Fruit fly (Drosophila melanogaster) whole organism, prepupa: ENCODE results near the gene CG13408.

Source experiments
- CG11902 ChIP-seq: fragments of 200-800 bp; sonication (Bioruptor generic); optimal IDR thresholded peaks from 3 replicates; lab custom pipeline; 2016; ENCODE audit warnings: missing biosample characterization, missing genetic modification characterization
- CG15336 ChIP-seq: fragments of 200-800 bp; sonication (Bioruptor generic); IDR thresholded peaks from 2 replicates; pipeline ENCODE4 v1.3.6; 2022; ENCODE audit warnings: missing biosample characterization, missing genetic modification characterization
- CG32006 ChIP-seq: fragments of 200-800 bp; sonication (Bioruptor generic); optimal IDR thresholded peaks from 3 replicates; lab custom pipeline; 2017; ENCODE audit warnings: missing biosample characterization, mild to moderate bottlenecking, missing genetic modification characterization
- CG3919 ChIP-seq: fragments of 200-800 bp; sonication (Bioruptor generic); optimal IDR thresholded peaks from 3 replicates; lab custom pipeline; 2016; ENCODE audit warnings: missing biosample characterization, missing genetic modification characterization
- CG6163 ChIP-seq: fragments of 200-800 bp; sonication (Bioruptor generic); IDR thresholded peaks from 3 replicates; pipeline ENCODE4 v1.3.6; 2022; ENCODE audit warnings: missing biosample characterization, missing genetic modification characterization
- CG6808 ChIP-seq: fragments of 200-800 bp; sonication (Bioruptor generic); optimal IDR thresholded peaks from 3 replicates; lab custom pipeline; 2017; ENCODE audit warnings: missing biosample characterization, missing genetic modification characterization, mild to moderate bottlenecking, moderate library complexity, missing genetic modification reagents
- CG8119 ChIP-seq: fragments of 200-800 bp; sonication (Bioruptor generic); IDR thresholded peaks from 3 replicates; pipeline ENCODE4 v1.3.6; 2022; ENCODE audit warnings: missing biosample characterization, missing genetic modification characterization
- CG9139 ChIP-seq: fragments of 200-800 bp; sonication (Bioruptor generic); optimal IDR thresholded peaks from 3 replicates; lab custom pipeline; 2017; ENCODE audit warnings: missing biosample characterization, mild to moderate bottlenecking, missing genetic modification characterization
- Eip78C ChIP-seq: fragments of 200-800 bp; sonication (Bioruptor generic); peaks from one replicate; lab custom pipeline; 2016; ENCODE audit warnings: missing biosample characterization, missing genetic modification characterization
- Lpt ChIP-seq: fragments of 200-800 bp; sonication (Bioruptor generic); optimal IDR thresholded peaks from 3 replicates; lab custom pipeline; 2016; ENCODE audit warnings: missing biosample characterization, missing genetic modification characterization
- eg ChIP-seq: fragments of 200-800 bp; sonication (Bioruptor generic); IDR thresholded peaks from 3 replicates; pipeline ENCODE4 v1.3.6; 2022; ENCODE audit warnings: missing biosample characterization, missing genetic modification characterization
- net ChIP-seq: fragments of 200-800 bp; sonication (Bioruptor generic); optimal IDR thresholded peaks from 3 replicates; lab custom pipeline; 2016; ENCODE audit warnings: missing biosample characterization, missing genetic modification characterization
- ss ChIP-seq, 2 experiments: fragments of 200-800 bp; sonication (Bioruptor generic); optimal IDR thresholded peaks; 2 replicates in 1 of 2; 3 replicates in 1 of 2; lab custom pipeline; 2017 to 2018; ENCODE audit warnings: mild to moderate bottlenecking in 2 of 2, missing biosample characterization in 2 of 2, missing genetic modification characterization in 2 of 2, moderate library complexity in 1 of 2

CG13408 gene

DNA sequence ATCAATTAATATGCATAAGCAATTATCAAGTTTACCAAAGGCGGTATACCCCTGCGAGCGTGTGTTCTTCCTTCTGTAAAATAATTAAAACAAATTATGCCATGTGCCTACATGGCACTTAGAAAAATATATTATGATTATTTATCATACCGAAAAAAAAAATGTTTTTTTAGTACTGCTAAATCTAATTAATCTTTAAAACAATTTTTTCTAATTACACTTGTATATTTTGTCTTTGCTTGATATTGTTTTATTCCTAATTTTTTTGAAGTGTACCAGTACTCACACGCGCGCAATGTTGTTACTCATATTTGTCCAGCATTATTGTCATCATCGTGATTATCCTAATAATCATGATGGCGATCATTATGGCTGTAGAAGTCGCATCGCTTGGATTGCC is 43.2 kb downstream of the CG13408 start:
- peak; percentile 42; the same call in 2 of the 3 replicates for TF ChIP-seq CG8119
- TF ChIP-seq ss (GFP tag; optimal IDR thresholded peaks at IDR 0.05; lab: Kevin White, UChicago): no peak
- TF ChIP-seq eg (GFP tag; lab: Robert Waterston, UW): peak; percentile 46; the same call in 1 of the 3 replicates
- peak; percentile 28 for TF ChIP-seq CG32006 (GFP tag; lab: Kevin White, UChicago)
- TF ChIP-seq CG15336 (GFP tag; lab: Robert Waterston, UW): peak; percentile 50
- TF ChIP-seq CG6163: no peak

DNA sequence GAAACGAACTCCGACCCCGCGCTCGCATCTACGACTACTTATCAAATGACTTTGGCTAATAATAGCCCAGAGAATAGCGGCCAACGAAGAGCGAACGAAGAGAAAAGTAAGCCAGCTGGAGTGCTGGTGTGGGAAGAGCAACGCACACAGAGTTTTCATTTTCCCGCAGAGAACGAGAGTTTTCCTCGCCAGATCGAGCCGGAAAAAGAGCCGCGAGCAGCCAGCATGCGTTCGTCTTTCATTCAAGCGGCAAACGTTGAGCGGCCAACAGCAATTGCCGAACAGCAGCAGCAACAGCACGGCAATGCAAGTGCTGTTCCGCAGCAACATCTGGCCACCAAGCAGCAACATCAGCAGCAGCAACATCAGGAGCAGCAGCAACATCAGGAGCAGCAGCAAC is 44.7 kb downstream of the CG13408 start:
- no peak for TF ChIP-seq CG11902 (GFP tag; lab: Kevin White, UChicago)
- peak; percentile 40 for TF ChIP-seq CG3919
- TF ChIP-seq CG8119: peak; percentile 21; the same call in 1 of the 3 replicates
- 0 out of 3 replicates have a peak, but pooled peaks have one; percentile 12 for TF ChIP-seq eg (GFP tag; lab: Robert Waterston, UW)
- TF ChIP-seq net (GFP tag; lab: Kevin White, UChicago): no peak
- TF ChIP-seq CG9139 (GFP tag; lab: Kevin White, UChicago): no peak
- no peak for TF ChIP-seq CG6808
- TF ChIP-seq Lpt (GFP tag; lab: Kevin White, UChicago): peak; percentile 2
- TF ChIP-seq Eip78C (GFP tag; lab: Kevin White, UChicago): peak; percentile 27
